Worm (Caenorhabditis elegans): ENCODE results near the gene C06B8.2.

ce11 chrV:15478597-15478996 lies at the start of gene C06B8.2:
- TF ChIP-seq ztf-11 (tag; optimal IDR thresholded peaks at IDR 0.05): no peak
- no peak for TF ChIP-seq bed-3 (GFP tag; optimal IDR thresholded peaks at IDR 0.05)
- TF ChIP-seq elt-3 (tag; optimal IDR thresholded peaks at IDR 0.05): no peak
- no peak for TF ChIP-seq mls-2 (tag; optimal IDR thresholded peaks at IDR 0.05)

Data from whole organism, mixed stage, embryonic.